Fruit fly (Drosophila melanogaster) whole organism, prepupa: ENCODE measurements around the gene Pcd.

ENCODE experiments used
- CG10669 ChIP-seq: fragments of 200-800 bp; sonication (Bioruptor generic); optimal IDR thresholded peaks from 3 replicates; lab custom pipeline; 2018; ENCODE audit warnings: missing biosample characterization, mild to moderate bottlenecking, missing genetic modification characterization, moderate library complexity
- CG11294 ChIP-seq: fragments of 200-800 bp; sonication (Bioruptor generic); IDR thresholded peaks from 2 replicates; pipeline ENCODE4 v1.3.6; 2022; ENCODE audit warnings: missing biosample characterization, missing genetic modification characterization
- CG15336 ChIP-seq: fragments of 200-800 bp; sonication (Bioruptor generic); IDR thresholded peaks from 2 replicates; pipeline ENCODE4 v1.3.6; 2022; ENCODE audit warnings: missing biosample characterization, missing genetic modification characterization
- CG1621 ChIP-seq: fragments of 200-800 bp; sonication (Bioruptor generic); optimal IDR thresholded peaks from 3 replicates; lab custom pipeline; 2018; ENCODE audit warnings: missing biosample characterization, mild to moderate bottlenecking, missing genetic modification characterization
- CG16779 ChIP-seq: fragments of 200-800 bp; sonication (Bioruptor generic); optimal IDR thresholded peaks from 3 replicates; lab custom pipeline; 2017; ENCODE audit warnings: missing biosample characterization, mild to moderate bottlenecking, missing genetic modification characterization
- CG3032 ChIP-seq: fragments of 200-800 bp; optimal IDR thresholded peaks from 2 replicates; lab custom pipeline; 2019; ENCODE audit warnings: missing biosample characterization, mild to moderate bottlenecking, missing genetic modification characterization, moderate library complexity
- CG31627 ChIP-seq: fragments of 200-800 bp; sonication (Bioruptor generic); optimal IDR thresholded peaks from 3 replicates; lab custom pipeline; 2016; ENCODE audit warnings: missing biosample characterization, missing genetic modification characterization
- CG32006 ChIP-seq: fragments of 200-800 bp; sonication (Bioruptor generic); optimal IDR thresholded peaks from 3 replicates; lab custom pipeline; 2017; ENCODE audit warnings: missing biosample characterization, mild to moderate bottlenecking, missing genetic modification characterization
- CG34406 ChIP-seq: fragments of 200-800 bp; sonication (Bioruptor generic); optimal IDR thresholded peaks from 3 replicates; lab custom pipeline; 2016; ENCODE audit warnings: missing biosample characterization, missing genetic modification characterization
- CG4318 ChIP-seq: fragments of 200-800 bp; sonication (Bioruptor generic); optimal IDR thresholded peaks from 3 replicates; lab custom pipeline; 2017; ENCODE audit warnings: missing biosample characterization, mild to moderate bottlenecking, missing genetic modification characterization
- CG6163 ChIP-seq: fragments of 200-800 bp; sonication (Bioruptor generic); IDR thresholded peaks from 3 replicates; pipeline ENCODE4 v1.3.6; 2022; ENCODE audit warnings: missing biosample characterization, missing genetic modification characterization
- CG6276 ChIP-seq: fragments of 200-800 bp; sonication (Bioruptor generic); optimal IDR thresholded peaks from 2 replicates; lab custom pipeline; 2017; ENCODE audit warnings: missing biosample characterization, mild to moderate bottlenecking, missing genetic modification characterization
- CG6792 ChIP-seq: fragments of 200-800 bp; sonication (Bioruptor generic); optimal IDR thresholded peaks from 3 replicates; lab custom pipeline; 2016; ENCODE audit warnings: missing biosample characterization, missing genetic modification characterization
- CG6808 ChIP-seq: fragments of 200-800 bp; sonication (Bioruptor generic); optimal IDR thresholded peaks from 3 replicates; lab custom pipeline; 2017; ENCODE audit warnings: missing biosample characterization, missing genetic modification characterization, mild to moderate bottlenecking, moderate library complexity, missing genetic modification reagents
- CG6854 ChIP-seq: fragments of 200-800 bp; sonication (Bioruptor generic); optimal IDR thresholded peaks from 2 replicates; lab custom pipeline; 2017; ENCODE audit warnings: missing biosample characterization, mild to moderate bottlenecking, missing genetic modification characterization
- CG8119 ChIP-seq: fragments of 200-800 bp; sonication (Bioruptor generic); IDR thresholded peaks from 3 replicates; pipeline ENCODE4 v1.3.6; 2022; ENCODE audit warnings: missing biosample characterization, missing genetic modification characterization
- CG8319 ChIP-seq: fragments of 200-800 bp; sonication (Bioruptor generic); optimal IDR thresholded peaks from 3 replicates; lab custom pipeline; 2016; ENCODE audit warnings: missing biosample characterization, missing genetic modification characterization
- CG8632 ChIP-seq: fragments of 200-800 bp; sonication (Bioruptor generic); optimal IDR thresholded peaks from 3 replicates; lab custom pipeline; 2016; ENCODE audit warnings: missing biosample characterization, missing genetic modification characterization
- CG9139 ChIP-seq: fragments of 200-800 bp; sonication (Bioruptor generic); optimal IDR thresholded peaks from 3 replicates; lab custom pipeline; 2017; ENCODE audit warnings: missing biosample characterization, mild to moderate bottlenecking, missing genetic modification characterization
- Eip75B ChIP-seq: fragments of 200-800 bp; sonication (Bioruptor generic); optimal IDR thresholded peaks from 3 replicates; lab custom pipeline; 2016; ENCODE audit warnings: missing biosample characterization, missing genetic modification characterization
- Eip78C ChIP-seq: fragments of 200-800 bp; sonication (Bioruptor generic); peaks from one replicate; lab custom pipeline; 2016; ENCODE audit warnings: missing biosample characterization, missing genetic modification characterization
- Eip93F ChIP-seq: fragments of 200-800 bp; sonication (Bioruptor generic); optimal IDR thresholded peaks from 2 replicates; lab custom pipeline; 2016; ENCODE audit warnings: missing biosample characterization, mild to moderate bottlenecking, missing genetic modification characterization
- Ets21C ChIP-seq: fragments of 200-800 bp; sonication (Bioruptor generic); optimal IDR thresholded peaks from 3 replicates; lab custom pipeline; 2016; ENCODE audit warnings: missing biosample characterization, missing genetic modification characterization
- Ets96B ChIP-seq: fragments of 200-800 bp; optimal IDR thresholded peaks from 2 replicates; lab custom pipeline; 2019; ENCODE audit warnings: missing biosample characterization, mild to moderate bottlenecking, missing genetic modification characterization, moderate library complexity
- Gug ChIP-seq: fragments of 200-800 bp; sonication (Bioruptor generic); IDR thresholded peaks from 2 replicates; pipeline ENCODE4 v1.3.6; 2022; ENCODE audit warnings: missing biosample characterization, missing genetic modification characterization
- Hr38 ChIP-seq: sonication (Bioruptor generic); optimal IDR thresholded peaks from 2 replicates; lab custom pipeline; 2016; ENCODE audit warnings: missing biosample characterization, missing genetic modification characterization
- Hr39 ChIP-seq: fragments of 200-800 bp; sonication (Bioruptor generic); optimal IDR thresholded peaks from 2 replicates; lab custom pipeline; 2016; ENCODE audit warnings: missing biosample characterization, missing genetic modification characterization
- Hr4 ChIP-seq: fragments of 200-800 bp; sonication (Bioruptor generic); optimal IDR thresholded peaks from 3 replicates; lab custom pipeline; 2016; ENCODE audit warnings: missing biosample characterization, missing genetic modification characterization
- Lpt ChIP-seq: fragments of 200-800 bp; sonication (Bioruptor generic); optimal IDR thresholded peaks from 3 replicates; lab custom pipeline; 2016; ENCODE audit warnings: missing biosample characterization, missing genetic modification characterization
- Met ChIP-seq: fragments of 200-800 bp; sonication (Bioruptor generic); optimal IDR thresholded peaks from 3 replicates; lab custom pipeline; 2016; ENCODE audit warnings: missing biosample characterization, missing genetic modification characterization
- Smox ChIP-seq: fragments of 200-800 bp; sonication (Bioruptor generic); optimal IDR thresholded peaks from 3 replicates; lab custom pipeline; 2016; ENCODE audit warnings: missing biosample characterization, missing genetic modification characterization
- Sox102F ChIP-seq: fragments of 200-800 bp; sonication (Bioruptor generic); optimal IDR thresholded peaks from 2 replicates; lab custom pipeline; 2016; ENCODE audit warnings: missing biosample characterization, mild to moderate bottlenecking, missing genetic modification characterization
- Sox14 ChIP-seq: fragments of 200-800 bp; sonication (Bioruptor generic); optimal IDR thresholded peaks from 3 replicates; lab custom pipeline; 2016; ENCODE audit warnings: missing biosample characterization, missing genetic modification characterization
- Sox15 ChIP-seq: fragments of 200-800 bp; sonication (Bioruptor generic); optimal IDR thresholded peaks from 3 replicates; lab custom pipeline; 2016; ENCODE audit warnings: missing biosample characterization, missing genetic modification characterization
- achi ChIP-seq: fragments of 200-800 bp; sonication (Bioruptor generic); optimal IDR thresholded peaks from 3 replicates; lab custom pipeline; 2016; ENCODE audit warnings: missing biosample characterization, missing genetic modification characterization
- cyc ChIP-seq: fragments of 200-800 bp; sonication (Bioruptor generic); optimal IDR thresholded peaks from 3 replicates; lab custom pipeline; 2016; ENCODE audit warnings: missing biosample characterization, missing genetic modification characterization
- dsx ChIP-seq: fragments of 200-800 bp; optimal IDR thresholded peaks from 3 replicates; lab custom pipeline; 2019; ENCODE audit warnings: missing biosample characterization, mild to moderate bottlenecking, missing genetic modification characterization, moderate library complexity; ENCODE audit not compliant: poor library complexity, severe bottlenecking
- eg ChIP-seq: fragments of 200-800 bp; sonication (Bioruptor generic); IDR thresholded peaks from 3 replicates; pipeline ENCODE4 v1.3.6; 2022; ENCODE audit warnings: missing biosample characterization, missing genetic modification characterization
- fd85E ChIP-seq: fragments of 200-800 bp; sonication (Bioruptor generic); optimal IDR thresholded peaks from 3 replicates; lab custom pipeline; 2016; ENCODE audit warnings: missing biosample characterization, missing genetic modification characterization
- fkh ChIP-seq: fragments of 200-800 bp; sonication (Bioruptor generic); optimal IDR thresholded peaks from 3 replicates; lab custom pipeline; 2017; ENCODE audit warnings: missing biosample characterization, mild to moderate bottlenecking, missing genetic modification characterization, moderate library complexity
- lz ChIP-seq: fragments of 200-800 bp; sonication (Bioruptor generic); optimal IDR thresholded peaks from 3 replicates; lab custom pipeline; 2016; ENCODE audit warnings: missing biosample characterization, missing genetic modification characterization
- net ChIP-seq: fragments of 200-800 bp; sonication (Bioruptor generic); optimal IDR thresholded peaks from 3 replicates; lab custom pipeline; 2016; ENCODE audit warnings: missing biosample characterization, missing genetic modification characterization
- salr ChIP-seq, 2 experiments: fragments of 200-800 bp; sonication (Bioruptor generic); optimal IDR thresholded peaks; 3 replicates each; lab custom pipeline; 2016 to 2018; ENCODE audit warnings: missing biosample characterization in 2 of 2, missing genetic modification characterization in 2 of 2, mild to moderate bottlenecking in 1 of 2
- spab ChIP-seq: fragments of 200-800 bp; sonication (Bioruptor generic); optimal IDR thresholded peaks from 2 replicates; lab custom pipeline; 2017; ENCODE audit warnings: missing biosample characterization, mild to moderate bottlenecking, missing genetic modification characterization, missing genetic modification reagents
- ss ChIP-seq, 2 experiments: fragments of 200-800 bp; sonication (Bioruptor generic); optimal IDR thresholded peaks; 2 replicates in 1 of 2; 3 replicates in 1 of 2; lab custom pipeline; 2017 to 2018; ENCODE audit warnings: mild to moderate bottlenecking in 2 of 2, missing biosample characterization in 2 of 2, missing genetic modification characterization in 2 of 2, moderate library complexity in 1 of 2
- svp ChIP-seq: fragments of 200-800 bp; sonication (Bioruptor generic); peaks from one replicate; lab custom pipeline; 2016; ENCODE audit warnings: missing biosample characterization, missing genetic modification characterization
- topi ChIP-seq: fragments of 200-800 bp; sonication (Bioruptor generic); optimal IDR thresholded peaks from 3 replicates; lab custom pipeline; 2016; ENCODE audit warnings: missing biosample characterization, missing genetic modification characterization
- vri ChIP-seq: fragments of 200-800 bp; sonication (Bioruptor generic); optimal IDR thresholded peaks from 3 replicates; lab custom pipeline; 2016; ENCODE audit warnings: missing biosample characterization, mild to moderate bottlenecking, missing genetic modification characterization

Gene Pcd

DNA sequence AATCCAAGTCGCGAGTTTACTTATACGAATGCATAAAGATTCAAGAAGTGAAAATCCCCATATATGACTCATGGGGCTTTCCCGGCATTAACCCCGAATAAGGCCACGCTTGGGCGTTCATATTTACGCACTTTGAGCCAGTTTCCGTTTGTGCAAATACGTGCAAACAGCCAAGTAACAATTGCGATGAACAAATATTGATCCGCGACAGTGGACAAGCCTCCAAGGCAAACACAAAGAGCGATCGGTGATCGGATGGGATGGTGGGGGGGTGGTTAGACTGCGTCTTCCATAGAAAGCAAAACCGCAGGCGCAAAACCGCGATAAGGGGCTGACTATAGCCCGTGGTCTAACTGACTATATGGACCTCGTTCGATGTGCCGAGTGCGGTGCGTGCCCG lies 34.3 kb downstream of the Pcd start (continued):
- peak; percentile 72 for TF ChIP-seq CG9139 (GFP tag; lab: Kevin White, UChicago)
- peak; percentile 55; the same call in 2 of the 3 replicates for TF ChIP-seq CG6163
- no peak for TF ChIP-seq CG8119 (GFP tag; lab: Robert Waterston, UW)
- no peak for TF ChIP-seq vri (GFP tag; lab: Kevin White, UChicago)
- TF ChIP-seq CG6808 (GFP tag; lab: Kevin White, UChicago): peak; percentile 65
- TF ChIP-seq salr (GFP tag; optimal IDR thresholded peaks at IDR 0.05; lab: Kevin White, UChicago): peak in 1 of 2 experiments; percentile 45
- no peak for TF ChIP-seq achi
- peak; percentile 6 for TF ChIP-seq CG16779
- no peak for TF ChIP-seq lz (GFP tag; lab: Kevin White, UChicago)
- peak; percentile 59 for TF ChIP-seq Eip78C (GFP tag; lab: Kevin White, UChicago)
- TF ChIP-seq CG6854 (GFP tag; lab: Kevin White, UChicago): peak; percentile 17
- no peak for TF ChIP-seq svp (GFP tag; lab: Kevin White, UChicago)
- peak; percentile 44 for TF ChIP-seq CG8632 (GFP tag; lab: Kevin White, UChicago)
- TF ChIP-seq dsx: no peak
- TF ChIP-seq Lpt (GFP tag; lab: Kevin White, UChicago): no peak
- TF ChIP-seq, all 60 proteins: peak for 21

dm6 chr3R:29757681-29758080 lies 34.7 kb downstream of the Pcd start:
- no peak for TF ChIP-seq CG6854 (GFP tag; lab: Kevin White, UChicago)
- no peak for TF ChIP-seq dsx
- peak; percentile 30 for TF ChIP-seq Sox15 (GFP tag; lab: Kevin White, UChicago)
- peak; percentile 14 for TF ChIP-seq Sox14 (GFP tag; lab: Kevin White, UChicago)
- peak; percentile 40 for TF ChIP-seq Ets96B
- TF ChIP-seq Lpt (GFP tag; lab: Kevin White, UChicago): peak; percentile 30
- peak; percentile 34; the same call in 1 of the 2 replicates for TF ChIP-seq CG11294
- no peak for TF ChIP-seq Eip93F
- TF ChIP-seq fkh (GFP tag; lab: Kevin White, UChicago): no peak
- TF ChIP-seq Hr4 (GFP tag; lab: Kevin White, UChicago): peak; percentile 85
- TF ChIP-seq CG32006 (GFP tag; lab: Kevin White, UChicago): peak; percentile 85
- TF ChIP-seq net (GFP tag; lab: Kevin White, UChicago): no peak
- TF ChIP-seq CG6163: peak; percentile 33; the same call in 1 of the 3 replicates
- no peak for TF ChIP-seq CG6792 (GFP tag; lab: Kevin White, UChicago)
- TF ChIP-seq CG4318 (GFP tag; lab: Kevin White, UChicago): peak; percentile 73
- TF ChIP-seq Eip78C (GFP tag; lab: Kevin White, UChicago): peak; percentile 93
- no peak for TF ChIP-seq fd85E (GFP tag; lab: Kevin White, UChicago)
- TF ChIP-seq Ets21C: peak; percentile 12
- TF ChIP-seq CG15336 (GFP tag; lab: Robert Waterston, UW): peak; percentile 74
- TF ChIP-seq topi: peak; percentile 65
- no peak for TF ChIP-seq ss (GFP tag; optimal IDR thresholded peaks at IDR 0.05; lab: Kevin White, UChicago)
- TF ChIP-seq Eip75B (GFP tag; lab: Kevin White, UChicago): peak; percentile 48
- no peak for TF ChIP-seq CG8319 (GFP tag; lab: Kevin White, UChicago)
- TF ChIP-seq CG10669 (GFP tag; lab: Kevin White, UChicago): peak; percentile 26
- TF ChIP-seq CG9139 (GFP tag; lab: Kevin White, UChicago): no peak
- TF ChIP-seq CG31627 (GFP tag; lab: Kevin White, UChicago): peak; percentile 38
- no peak for TF ChIP-seq CG16779
- peak; percentile 74 for TF ChIP-seq CG8119 (GFP tag; lab: Robert Waterston, UW)
- TF ChIP-seq CG6808 (GFP tag; lab: Kevin White, UChicago): peak; percentile 22
- peak; percentile 57 for TF ChIP-seq Sox102F (GFP tag; lab: Kevin White, UChicago)
- peak; percentile 27 for TF ChIP-seq CG34406
- peak; percentile 50 for TF ChIP-seq achi
- TF ChIP-seq Smox (GFP tag; lab: Kevin White, UChicago): peak; percentile 42
- TF ChIP-seq spab (GFP tag; lab: Kevin White, UChicago): no peak
- TF ChIP-seq Hr39 (GFP tag; lab: Kevin White, UChicago): peak; percentile 42
- TF ChIP-seq cyc (GFP tag; lab: Kevin White, UChicago): peak; percentile 56
- TF ChIP-seq Met (GFP tag; lab: Kevin White, UChicago): peak; percentile 61
- TF ChIP-seq Hr38 (GFP tag; lab: Kevin White, UChicago): no peak
- no peak for TF ChIP-seq vri (GFP tag; lab: Kevin White, UChicago)
- TF ChIP-seq CG8632 (GFP tag; lab: Kevin White, UChicago): no peak
- TF ChIP-seq CG3032 (tag; lab: Kevin White, UChicago): peak; percentile 35
- peak; percentile 45 for TF ChIP-seq CG6276
- no peak for TF ChIP-seq CG1621 (tag; lab: Kevin White, UChicago)
- TF ChIP-seq Gug (GFP tag; lab: Robert Waterston, UW): 0 out of 2 replicates have a peak, but pooled peaks have one; percentile 14
- peak; percentile 76 for TF ChIP-seq eg (GFP tag; lab: Robert Waterston, UW)
- TF ChIP-seq lz (GFP tag; lab: Kevin White, UChicago): peak; percentile 47
